Worm (Caenorhabditis elegans) whole organism, late embryonic: ENCODE data around the gene hex-1.

ENCODE experiments used
- F13H6.1 ChIP-seq: sonication (generic microtip); optimal IDR thresholded peaks from 2 replicates; lab custom pipeline; 2016; ENCODE audit warnings: missing genetic modification characterization, missing compliant biosample characterization
- K02D7.2 ChIP-seq: sonication (generic microtip); optimal IDR thresholded peaks from 2 replicates; lab custom pipeline; 2017; ENCODE audit warnings: mild to moderate bottlenecking, missing genetic modification characterization, missing compliant biosample characterization
- ama-1 ChIP-seq: fragments of 150-350 bp; optimal IDR thresholded peaks from 2 replicates; lab custom pipeline; 2014
- ceh-31 ChIP-seq: sonication (generic microtip); optimal IDR thresholded peaks from 2 replicates; lab custom pipeline; 2016; ENCODE audit warnings: missing genetic modification characterization, missing compliant biosample characterization
- elt-2 ChIP-seq: sonication (generic microtip); optimal IDR thresholded peaks from 2 replicates; lab custom pipeline; 2016; ENCODE audit warnings: missing genetic modification reagents, missing genetic modification characterization, missing compliant biosample characterization
- ets-4 ChIP-seq: sonication (generic microtip); optimal IDR thresholded peaks from 2 replicates; lab custom pipeline; 2016; ENCODE audit warnings: missing genetic modification characterization, missing compliant biosample characterization
- fax-1 ChIP-seq: sonication (generic microtip); optimal IDR thresholded peaks from 2 replicates; lab custom pipeline; 2016; ENCODE audit warnings: missing genotype, missing genetic modification characterization, missing compliant biosample characterization
- hlh-30 ChIP-seq: sonication (generic microtip); optimal IDR thresholded peaks from 2 replicates; lab custom pipeline; 2017; ENCODE audit warnings: antibody characterized with exemption, missing genetic modification characterization, missing compliant biosample characterization; ENCODE audit not compliant: insufficient read depth
- lin-11 ChIP-seq: fragments of 200-800 bp; sonication (Bioruptor generic); optimal IDR thresholded peaks from 2 replicates; lab custom pipeline; 2018; ENCODE audit warnings: mild to moderate bottlenecking, missing genetic modification characterization, missing compliant biosample characterization
- pha-2 ChIP-seq: sonication (generic microtip); optimal IDR thresholded peaks from 2 replicates; lab custom pipeline; 2017; ENCODE audit warnings: mild to moderate bottlenecking, missing genetic modification characterization, missing compliant biosample characterization
- rnt-1 ChIP-seq: sonication (generic microtip); optimal IDR thresholded peaks from 2 replicates; lab custom pipeline; 2016; ENCODE audit warnings: missing genetic modification characterization, missing compliant biosample characterization
- sox-2 ChIP-seq: fragments of 200-800 bp; sonication (Bioruptor generic); IDR thresholded peaks from 2 replicates; pipeline ENCODE4 v1.3.6; 2022; ENCODE audit warnings: missing genetic modification reagents, missing genetic modification characterization, missing compliant biosample characterization
- tbx-2 ChIP-seq: sonication (generic microtip); optimal IDR thresholded peaks from 2 replicates; lab custom pipeline; 2016; ENCODE audit warnings: missing genetic modification characterization, missing compliant biosample characterization
- unc-42 ChIP-seq: sonication (generic microtip); optimal IDR thresholded peaks from 2 replicates; lab custom pipeline; 2016; ENCODE audit warnings: missing genotype, missing genetic modification characterization, missing compliant biosample characterization

DNA sequence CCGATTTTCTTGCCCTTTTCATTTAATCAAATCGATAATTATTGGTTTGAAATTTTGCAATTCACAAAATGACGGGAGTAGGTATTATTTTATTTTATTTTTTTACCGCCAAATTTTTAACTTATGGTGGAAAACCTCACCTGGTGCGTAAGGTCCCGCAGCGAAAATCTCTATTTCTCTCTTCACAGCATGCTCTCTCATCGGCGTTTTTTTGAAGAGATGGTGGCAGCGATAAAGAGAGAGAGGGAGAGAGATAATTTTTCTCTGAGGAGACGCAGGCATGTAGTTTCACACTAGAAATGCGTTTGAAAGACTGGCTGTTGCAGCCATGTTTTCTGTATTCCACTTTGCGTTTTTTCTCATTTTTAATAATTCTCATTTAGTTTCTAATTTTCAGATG is 13.0 kb downstream of the hex-1 start, which contains the start of gene T14F9.2:
- TF ChIP-seq unc-42 (tag; lab: Kevin White, UChicago), result no peak
- TF ChIP-seq sox-2 (GFP tag; lab: Robert Waterston, UW), result no peak
- TF ChIP-seq elt-2 (tag; lab: Kevin White, UChicago), result peak; percentile 27
- peak; percentile 4 for TF ChIP-seq tbx-2 (tag; lab: Kevin White, UChicago)
- TF ChIP-seq hlh-30 (tag; lab: Kevin White, UChicago), result no peak
- TF ChIP-seq rnt-1 (tag; lab: Kevin White, UChicago), result no peak
- no peak for TF ChIP-seq ets-4 (tag; lab: Kevin White, UChicago)
- no peak for TF ChIP-seq pha-2
- TF ChIP-seq ama-1 (lab: Kevin White, UChicago), result no peak
- TF ChIP-seq K02D7.2, result no peak
- no peak for TF ChIP-seq fax-1 (tag; lab: Kevin White, UChicago)
- TF ChIP-seq ceh-31 (tag; lab: Kevin White, UChicago), result no peak
- no peak for TF ChIP-seq lin-11 (tag; lab: Kevin White, UChicago)
- no peak for TF ChIP-seq F13H6.1
